Worm (Caenorhabditis elegans) whole organism, L4 larva: ENCODE results near the gene micu-1.
A peak's percentile ranks its signal among the peaks of the same experiment; 100 is the strongest.

Experiments
- aha-1 ChIP-seq: fragments of 150-350 bp; peaks from one replicate; lab custom pipeline; 2014; ENCODE audit warnings: missing biosample characterization, missing genetic modification characterization
- jun-1 ChIP-seq: fragments of 150-350 bp; optimal IDR thresholded peaks from 2 replicates; lab custom pipeline; 2014; ENCODE audit warnings: missing biosample characterization, missing genetic modification reagents, missing genetic modification characterization
- mdl-1 ChIP-seq, 2 experiments: fragments of 150-350 bp in 1 of 2; sonication (generic microtip) in 1 of 2; optimal IDR thresholded peaks; 2 replicates each; lab custom pipeline; 2014 to 2017; ENCODE audit warnings: missing biosample characterization in 2 of 2, missing genetic modification characterization in 2 of 2
- nhr-28 ChIP-seq: fragments of 150-350 bp; optimal IDR thresholded peaks from 2 replicates; lab custom pipeline; 2014; ENCODE audit warnings: missing biosample characterization, missing genetic modification characterization
- pha-4 ChIP-seq, 2 experiments: fragments of 150-350 bp in 1 of 2; fragments of 200-800 bp in 1 of 2; sonication (Bioruptor generic) in 1 of 2; IDR thresholded peaks in 1 of 2; optimal IDR thresholded peaks in 1 of 2; 2 replicates each; pipeline versions ENCODE4 v1.3.6 to Lab custom; 2014 to 2022; ENCODE audit warnings: missing genetic modification characterization in 2 of 2, missing genetic modification reagents in 2 of 2, missing biosample characterization in 1 of 2, missing compliant biosample characterization in 1 of 2
- snpc-1.2 ChIP-seq: fragments of 200-800 bp; sonication (Bioruptor generic); IDR thresholded peaks from 2 replicates; pipeline ENCODE4 v1.3.6; 2022; ENCODE audit warnings: missing genetic modification reagents, missing genetic modification characterization, missing compliant biosample characterization
- snpc-4 ChIP-seq: fragments of 150-350 bp; optimal IDR thresholded peaks from 2 replicates; lab custom pipeline; 2014; ENCODE audit warnings: missing biosample characterization, missing genetic modification characterization
- unc-130 ChIP-seq: sonication (generic microtip); optimal IDR thresholded peaks from 2 replicates; lab custom pipeline; 2016; ENCODE audit warnings: missing genetic modification reagents, missing genetic modification characterization, missing compliant biosample characterization
- vab-7 ChIP-seq: fragments of 200-800 bp; sonication (Bioruptor generic); IDR thresholded peaks from 2 replicates; pipeline ENCODE4 v1.3.6; 2022; ENCODE audit warnings: missing genetic modification reagents, missing genetic modification characterization, missing compliant biosample characterization
- ztf-11 ChIP-seq: fragments of 150-350 bp; optimal IDR thresholded peaks from 2 replicates; lab custom pipeline; 2014; ENCODE audit warnings: missing biosample characterization, missing genetic modification characterization

ce11 chrIV:13348592-13348991, 50.9 kb downstream of the micu-1 start, which contains the start of gene W02A2.12:
- TF ChIP-seq snpc-4 (tag; lab: Kevin White, UChicago) = no peak
- TF ChIP-seq unc-130 (GFP tag; lab: Kevin White, UChicago) = no peak
- peak; percentile 77; the same call in 1 of the 2 replicates for TF ChIP-seq pha-4 (GFP tag; IDR thresholded peaks at IDR 0.05; lab: Robert Waterston, UW)
- no peak for TF ChIP-seq pha-4 (tag; optimal IDR thresholded peaks at IDR 0.05; lab: Kevin White, UChicago)
- no peak for TF ChIP-seq ztf-11 (tag; lab: Kevin White, UChicago)
- no peak for TF ChIP-seq jun-1 (tag; lab: Kevin White, UChicago)
- TF ChIP-seq aha-1 (tag; lab: Kevin White, UChicago) = no peak
- no peak for TF ChIP-seq mdl-1 (tag; optimal IDR thresholded peaks at IDR 0.05; lab: Kevin White, UChicago)
- TF ChIP-seq nhr-28 (tag; lab: Kevin White, UChicago) = no peak
- no peak for TF ChIP-seq snpc-1.2 (GFP tag; lab: Robert Waterston, UW)
- no peak for TF ChIP-seq vab-7 (GFP tag; lab: Robert Waterston, UW)
